Worm (Caenorhabditis elegans) whole organism, L1 larva: ENCODE results near the gene F36H5.14.

Source experiments
- ceh-82 ChIP-seq, 3 experiments: fragments of 150-350 bp in 1 of 3; sonication (generic microtip) in 2 of 3; optimal IDR thresholded peaks; 2 replicates each; lab custom pipeline; 2014 to 2017; ENCODE audit warnings: missing biosample characterization in 3 of 3, missing genetic modification characterization in 3 of 3
- ces-1 ChIP-seq: fragments of 150-350 bp; optimal IDR thresholded peaks from 2 replicates; lab custom pipeline; 2014; ENCODE audit warnings: missing biosample characterization, missing genetic modification reagents, missing genetic modification characterization
- egl-27 ChIP-seq, 2 experiments: fragments of 150-350 bp in 1 of 2; sonication (generic microtip); optimal IDR thresholded peaks; 3 replicates each; lab custom pipeline; 2017 to 2018; ENCODE audit warnings: missing biosample characterization in 2 of 2, missing genetic modification characterization in 2 of 2, missing genetic modification reagents in 2 of 2
- elt-2 ChIP-seq: sonication (generic microtip); optimal IDR thresholded peaks from 2 replicates; lab custom pipeline; 2016; ENCODE audit warnings: missing genetic modification characterization, mild to moderate bottlenecking, inconsistent platforms, missing compliant biosample characterization, missing genetic modification reagents
- elt-3 ChIP-seq, 6 experiments: fragments of 150-350 bp in 1 of 6; sonication (generic microtip); optimal IDR thresholded peaks; 2 replicates each; lab custom pipeline; 2017 to 2018; ENCODE audit warnings: missing biosample characterization in 6 of 6, missing genetic modification characterization in 6 of 6, inconsistent platforms in 1 of 6
- fos-1 ChIP-seq: fragments of 150-350 bp; optimal IDR thresholded peaks from 2 replicates; lab custom pipeline; 2014; ENCODE audit warnings: missing biosample characterization, missing genetic modification characterization
- lin-15B ChIP-seq: fragments of 150-350 bp; sonication (generic microtip); optimal IDR thresholded peaks from 3 replicates; lab custom pipeline; 2014; ENCODE audit warnings: missing biosample characterization, missing genetic modification characterization
- lir-3 ChIP-seq: sonication (generic microtip); optimal IDR thresholded peaks from 2 replicates; lab custom pipeline; 2016; ENCODE audit warnings: mild to moderate bottlenecking, missing genetic modification characterization, moderate library complexity, missing compliant biosample characterization; ENCODE audit not compliant: poor library complexity
- nhr-76 ChIP-seq: sonication (generic microtip); optimal IDR thresholded peaks from 2 replicates; lab custom pipeline; 2017; ENCODE audit warnings: missing biosample characterization, missing genetic modification characterization
- tbx-2 ChIP-seq: sonication (generic microtip); optimal IDR thresholded peaks from 2 replicates; lab custom pipeline; 2016; ENCODE audit warnings: missing genetic modification characterization, missing compliant biosample characterization
- tlp-1 ChIP-seq: fragments of 150-350 bp; optimal IDR thresholded peaks from 2 replicates; lab custom pipeline; 2014; ENCODE audit warnings: missing biosample characterization, missing genetic modification characterization
- ztf-11 ChIP-seq, 2 experiments: sonication (generic microtip); optimal IDR thresholded peaks; 2 replicates each; lab custom pipeline; 2016 to 2017; ENCODE audit warnings: missing genetic modification characterization in 2 of 2, missing biosample characterization in 1 of 2, missing compliant biosample characterization in 1 of 2

ce11 chrII:1742535-1742934 lies 32.8 kb upstream of the F36H5.14 start, which contains the start of gene F36H5.12:
- TF ChIP-seq lir-3 (tag; lab: Kevin White, UChicago) (no peak), fos-1 (tag; lab: Kevin White, UChicago) (no peak), elt-3 (tag; optimal IDR thresholded peaks at IDR 0.05; lab: Kevin White, UChicago) (no peak), ztf-11 (tag; optimal IDR thresholded peaks at IDR 0.05; lab: Kevin White, UChicago) (no peak), lin-15B (tag; lab: Kevin White, UChicago) (no peak), nhr-76 (tag; lab: Kevin White, UChicago) (no peak), ces-1 (no peak), tbx-2 (tag; lab: Kevin White, UChicago) (no peak), tlp-1 (tag; lab: Kevin White, UChicago) (no peak), elt-2 (tag; lab: Kevin White, UChicago) (no peak), ceh-82 (tag; optimal IDR thresholded peaks at IDR 0.05; lab: Kevin White, UChicago) (no peak), egl-27 (tag; optimal IDR thresholded peaks at IDR 0.05; lab: Kevin White, UChicago) (no peak)
